Worm (Caenorhabditis elegans) whole organism, young adult: Measurements from ENCODE around the gene F27D9.7.

ENCODE experiments used
- F49E8.2 ChIP-seq: sonication (generic microtip); optimal IDR thresholded peaks from 3 replicates; lab custom pipeline; 2017; ENCODE audit warnings: missing genetic modification characterization, mild to moderate bottlenecking, missing compliant biosample characterization, antibody characterized with exemption, moderate library complexity; ENCODE audit not compliant: insufficient read depth
- aptf-2 ChIP-seq: fragments of 200-800 bp; sonication (Bioruptor generic); conservative IDR thresholded peaks from 2 replicates; pipeline ENCODE4 v1.3.6; 2022; ENCODE audit warnings: missing genetic modification reagents, missing genetic modification characterization, missing compliant biosample characterization
- nfyb-1 ChIP-seq: fragments of 200-800 bp; sonication (Bioruptor generic); IDR thresholded peaks from 2 replicates; pipeline ENCODE4 v1.3.6; 2022; ENCODE audit warnings: missing genetic modification reagents, missing genetic modification characterization, missing compliant biosample characterization

DNA sequence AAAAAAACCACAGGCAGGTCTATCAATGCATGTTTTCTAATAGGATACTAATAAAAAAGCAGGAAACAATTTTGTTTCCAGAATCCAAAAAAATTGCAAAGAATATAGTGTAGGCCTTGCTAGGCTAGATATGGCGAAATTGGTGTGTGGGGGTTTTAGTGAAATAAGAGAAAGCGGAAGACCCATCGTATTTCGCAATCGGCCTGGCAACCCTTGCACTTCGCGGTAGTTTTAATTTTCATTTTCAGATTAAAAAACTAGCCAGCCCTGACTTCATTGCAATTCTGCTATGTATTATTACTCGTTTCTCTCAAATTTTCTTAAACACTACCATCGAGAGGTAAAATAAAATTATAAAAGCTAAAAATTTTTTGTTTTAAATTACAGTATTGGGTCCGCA is 4.3 kb upstream of the F27D9.7 start:
- TF ChIP-seq aptf-2 (GFP tag; lab: Robert Waterston, UW) (no peak), nfyb-1 (GFP tag; lab: Robert Waterston, UW) (no peak), F49E8.2 (tag; lab: Kevin White, UChicago) (no peak)
